Comparison of ENCODE assay signal across 3 fruit fly cellular contexts in the genomic region with DNA sequence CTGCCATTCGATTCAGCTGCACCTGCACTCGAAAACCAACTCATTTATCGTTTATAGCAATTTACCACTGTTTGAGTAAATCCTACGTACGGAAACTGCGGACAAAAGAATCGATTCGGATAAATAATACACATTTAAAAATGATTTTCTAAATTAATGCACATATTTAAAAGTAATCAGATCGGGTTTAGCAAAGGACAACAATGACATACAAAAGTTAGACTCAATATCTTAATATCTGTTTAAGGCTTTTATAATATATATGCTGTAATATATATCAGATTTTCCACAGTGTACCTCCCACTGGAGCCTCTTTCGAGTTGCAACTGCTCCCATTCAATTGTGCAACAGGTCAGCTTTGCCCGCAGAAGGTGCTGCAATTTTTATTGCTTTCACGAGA.
A peak's percentile ranks its signal among the peaks of the same experiment; 100 is the strongest.
TF ChIP-seq lines count a peak whose summit lies in the region.

No protein-coding gene starts in this region.

TF ChIP-seq in whole organism, prepupa, 60 proteins besides CTCF, POLR2A, EP300 and RAD21 (continues in another document):
- TF ChIP-seq dsx (GFP tag; optimal IDR thresholded peaks at IDR 0.05; lab: Kevin White, UChicago; ENCODE audit: poor library complexity, severe bottlenecking) (peak; percentile 26), Eip78C (GFP tag; lab: Kevin White, UChicago) (peak; percentile 82), Smox (GFP tag; optimal IDR thresholded peaks at IDR 0.05; lab: Kevin White, UChicago) (peak; percentile 40), Met (GFP tag; optimal IDR thresholded peaks at IDR 0.05; lab: Kevin White, UChicago) (peak; percentile 61), CG31627 (GFP tag; optimal IDR thresholded peaks at IDR 0.05; lab: Kevin White, UChicago) (peak; percentile 16), Ets21C (GFP tag; optimal IDR thresholded peaks at IDR 0.05; lab: Kevin White, UChicago) (no peak), ss (GFP tag; optimal IDR thresholded peaks at IDR 0.05; lab: Kevin White, UChicago) (no peak), CG32006 (GFP tag; optimal IDR thresholded peaks at IDR 0.05; lab: Kevin White, UChicago) (peak; percentile 14), cyc (GFP tag; optimal IDR thresholded peaks at IDR 0.05; lab: Kevin White, UChicago) (peak; percentile 16), CG6854 (GFP tag; optimal IDR thresholded peaks at IDR 0.05; lab: Kevin White, UChicago) (no peak), CG6808 (GFP tag; optimal IDR thresholded peaks at IDR 0.05; lab: Kevin White, UChicago) (peak; percentile 1), CG7368 (GFP tag; optimal IDR thresholded peaks at IDR 0.05; lab: Kevin White, UChicago) (no peak), lz (GFP tag; optimal IDR thresholded peaks at IDR 0.05; lab: Kevin White, UChicago) (peak; percentile 27), vri (GFP tag; optimal IDR thresholded peaks at IDR 0.05; lab: Kevin White, UChicago) (no peak), CG34406 (GFP tag; optimal IDR thresholded peaks at IDR 0.05; lab: Kevin White, UChicago) (peak; percentile 9), Sox14 (GFP tag; optimal IDR thresholded peaks at IDR 0.05; lab: Kevin White, UChicago) (peak; percentile 0), CG6163 (GFP tag; IDR thresholded peaks at IDR 0.05; lab: Robert Waterston, UW) (peak; percentile 46; the same call in 1 of the 3 replicates), CG10669 (GFP tag; optimal IDR thresholded peaks at IDR 0.05; lab: Kevin White, UChicago) (peak; percentile 2), Gug (GFP tag; IDR thresholded peaks at IDR 0.05; lab: Robert Waterston, UW) (no peak), pdm3 (GFP tag; optimal IDR thresholded peaks at IDR 0.05; lab: Kevin White, UChicago) (peak; percentile 15), CG9139 (GFP tag; optimal IDR thresholded peaks at IDR 0.05; lab: Kevin White, UChicago) (no peak), Eip75B (GFP tag; optimal IDR thresholded peaks at IDR 0.05; lab: Kevin White, UChicago) (no peak), CG6792 (GFP tag; optimal IDR thresholded peaks at IDR 0.05; lab: Kevin White, UChicago) (peak; percentile 29), CG3032 (tag; optimal IDR thresholded peaks at IDR 0.05; lab: Kevin White, UChicago) (peak; percentile 31), Hr39 (GFP tag; optimal IDR thresholded peaks at IDR 0.05; lab: Kevin White, UChicago) (peak; percentile 12), CG3919 (GFP tag; optimal IDR thresholded peaks at IDR 0.05; lab: Kevin White, UChicago) (peak; percentile 45), achi (GFP tag; optimal IDR thresholded peaks at IDR 0.05; lab: Kevin White, UChicago) (peak; percentile 22), OdsH (GFP tag; optimal IDR thresholded peaks at IDR 0.05; lab: Kevin White, UChicago) (peak; percentile 22), Hr4 (GFP tag; optimal IDR thresholded peaks at IDR 0.05; lab: Kevin White, UChicago) (peak; percentile 15)

TF ChIP-seq in whole organism, pupa, 21 proteins besides CTCF, POLR2A, EP300 and RAD21:
- TF ChIP-seq CG17806 (tag; optimal IDR thresholded peaks at IDR 0.05; lab: Kevin White, UChicago) (peak; percentile 26), Snoo (tag; optimal IDR thresholded peaks at IDR 0.05; lab: Kevin White, UChicago) (peak; percentile 35), Pif1A (GFP tag; optimal IDR thresholded peaks at IDR 0.05; lab: Kevin White, UChicago) (peak; percentile 16), CG9948 (tag; optimal IDR thresholded peaks at IDR 0.05; lab: Kevin White, UChicago) (peak; percentile 40), CG14655 (GFP tag; optimal IDR thresholded peaks at IDR 0.05; lab: Kevin White, UChicago) (peak; percentile 31), CG10348 (GFP tag; IDR thresholded peaks at IDR 0.05; lab: Robert Waterston, UW) (no peak), CG8301 (tag; optimal IDR thresholded peaks at IDR 0.05; lab: Kevin White, UChicago) (peak; percentile 23), CG15710 (tag; optimal IDR thresholded peaks at IDR 0.05; lab: Kevin White, UChicago) (peak; percentile 26), rn (GFP tag; IDR thresholded peaks at IDR 0.05; lab: Robert Waterston, UW) (no peak), Pif1B (GFP tag; optimal IDR thresholded peaks at IDR 0.05; lab: Kevin White, UChicago) (peak; percentile 9), CG8159 (tag; optimal IDR thresholded peaks at IDR 0.05; lab: Kevin White, UChicago) (peak; percentile 51), CG34367 (tag; optimal IDR thresholded peaks at IDR 0.05; lab: Kevin White, UChicago) (peak; percentile 24), CG12605 (GFP tag; IDR thresholded peaks at IDR 0.05; lab: Robert Waterston, UW) (no peak), Ets98B (GFP tag; IDR thresholded peaks at IDR 0.05; lab: Robert Waterston, UW) (no peak)

TF ChIP-seq in whole organism, wandering third instar larva, 38 proteins besides CTCF, POLR2A, EP300 and RAD21:
- TF ChIP-seq Hr83 (GFP tag; optimal IDR thresholded peaks at IDR 0.05; lab: Kevin White, UChicago; ENCODE audit: poor library complexity, severe bottlenecking) (no peak), OdsH (GFP tag; optimal IDR thresholded peaks at IDR 0.05; lab: Kevin White, UChicago) (no peak), CrebA (GFP tag; optimal IDR thresholded peaks at IDR 0.05; lab: Kevin White, UChicago; ENCODE audit: borderline replicate concordance) (no peak), Myc (optimal IDR thresholded peaks at IDR 0.05; lab: Kevin White, UChicago) (no peak), Rel (GFP tag; optimal IDR thresholded peaks at IDR 0.05; lab: Kevin White, UChicago) (no peak), Rel (tag; optimal IDR thresholded peaks at IDR 0.05; lab: Kevin White, UChicago) (no peak), dmrt93B (GFP tag; optimal IDR thresholded peaks at IDR 0.05; lab: Kevin White, UChicago) (no peak), woc (GFP tag; optimal IDR thresholded peaks at IDR 0.05; lab: Kevin White, UChicago) (no peak), fru (GFP tag; optimal IDR thresholded peaks at IDR 0.05; lab: Kevin White, UChicago) (peak; percentile 27), lola (GFP tag; optimal IDR thresholded peaks at IDR 0.05; lab: Kevin White, UChicago) (no peak), Jra (GFP tag; optimal IDR thresholded peaks at IDR 0.05; lab: Kevin White, UChicago) (no peak), brk (GFP tag; optimal IDR thresholded peaks at IDR 0.05; lab: Kevin White, UChicago) (no peak), pan (optimal IDR thresholded peaks at IDR 0.05; lab: Kevin White, UChicago) (no peak), Hnf4 (GFP tag; optimal IDR thresholded peaks at IDR 0.05; lab: Kevin White, UChicago) (peak; percentile 8), ey (GFP tag; optimal IDR thresholded peaks at IDR 0.05; lab: Kevin White, UChicago) (no peak), br (GFP tag; optimal IDR thresholded peaks at IDR 0.05; lab: Kevin White, UChicago) (no peak), foxo (GFP tag; optimal IDR thresholded peaks at IDR 0.05; lab: Kevin White, UChicago) (peak in 1 of 2 experiments; percentile 42), usp (GFP tag; optimal IDR thresholded peaks at IDR 0.05; lab: Kevin White, UChicago) (no peak), N (GFP tag; optimal IDR thresholded peaks at IDR 0.05; lab: Kevin White, UChicago) (no peak), Mio (GFP tag; optimal IDR thresholded peaks at IDR 0.05; lab: Kevin White, UChicago) (no peak), tai (GFP tag; optimal IDR thresholded peaks at IDR 0.05; lab: Kevin White, UChicago) (no peak), Hr78 (GFP tag; optimal IDR thresholded peaks at IDR 0.05; lab: Kevin White, UChicago) (no peak), CG32264 (GFP tag; optimal IDR thresholded peaks at IDR 0.05; lab: Kevin White, UChicago) (no peak), Dif (GFP tag; optimal IDR thresholded peaks at IDR 0.05; lab: Kevin White, UChicago; ENCODE audit: partially characterized antibody) (no peak), CG9705 (GFP tag; optimal IDR thresholded peaks at IDR 0.05; lab: Kevin White, UChicago) (no peak), sv (GFP tag; optimal IDR thresholded peaks at IDR 0.05; lab: Kevin White, UChicago) (no peak), psq (GFP tag; optimal IDR thresholded peaks at IDR 0.05; lab: Kevin White, UChicago) (no peak), Sp1 (GFP tag; optimal IDR thresholded peaks at IDR 0.05; lab: Kevin White, UChicago) (peak; percentile 30), Abd-B (GFP tag; optimal IDR thresholded peaks at IDR 0.05; lab: Kevin White, UChicago) (no peak), GATAd (GFP tag; optimal IDR thresholded peaks at IDR 0.05; lab: Kevin White, UChicago) (no peak), HLH106 (tag; optimal IDR thresholded peaks at IDR 0.05; lab: Kevin White, UChicago) (peak; percentile 41), jim (GFP tag; optimal IDR thresholded peaks at IDR 0.05; lab: Kevin White, UChicago) (no peak), rgr (GFP tag; optimal IDR thresholded peaks at IDR 0.05; lab: Kevin White, UChicago) (no peak), Vsx2 (GFP tag; optimal IDR thresholded peaks at IDR 0.05; lab: Kevin White, UChicago; ENCODE audit: partially characterized antibody) (no peak), dl (GFP tag; optimal IDR thresholded peaks at IDR 0.05; lab: Kevin White, UChicago; ENCODE audit: insufficient read depth in 1 of 2, partially characterized antibody in 2 of 2) (no peak), h (GFP tag; optimal IDR thresholded peaks at IDR 0.05; lab: Kevin White, UChicago) (peak; percentile 31), Dfd (GFP tag; optimal IDR thresholded peaks at IDR 0.05; lab: Kevin White, UChicago) (no peak), sage (GFP tag; optimal IDR thresholded peaks at IDR 0.05; lab: Kevin White, UChicago) (no peak), dsf (GFP tag; optimal IDR thresholded peaks at IDR 0.05; lab: Kevin White, UChicago; ENCODE audit: borderline replicate concordance) (no peak)
